Worm (Caenorhabditis elegans) whole organism, young adult: ENCODE measurements around the gene D1044.6.

Experiments used
- B0019.2 ChIP-seq: fragments of 200-800 bp; sonication (Bioruptor generic); conservative IDR thresholded peaks from 2 replicates; pipeline ENCODE4 v1.3.6; 2022; ENCODE audit warnings: missing genetic modification reagents, missing genetic modification characterization, missing compliant biosample characterization
- B0336.3 ChIP-seq: fragments of 200-800 bp; sonication (Bioruptor generic); IDR thresholded peaks from 2 replicates; pipeline ENCODE4 v1.3.6; 2022; ENCODE audit warnings: missing genetic modification characterization, missing compliant biosample characterization
- C17E4.6 ChIP-seq: fragments of 200-800 bp; sonication (Bioruptor generic); IDR thresholded peaks from 2 replicates; pipeline ENCODE4 v1.3.6; 2022; ENCODE audit warnings: missing genetic modification reagents, missing genetic modification characterization, missing compliant biosample characterization
- F37B4.10 ChIP-seq: fragments of 200-800 bp; sonication (Bioruptor generic); IDR thresholded peaks from 2 replicates; pipeline ENCODE4 v1.3.6; 2022; ENCODE audit warnings: missing genetic modification characterization, missing compliant biosample characterization
- F49E8.2 ChIP-seq: sonication (generic microtip); optimal IDR thresholded peaks from 3 replicates; lab custom pipeline; 2017; ENCODE audit warnings: missing genetic modification characterization, mild to moderate bottlenecking, missing compliant biosample characterization, antibody characterized with exemption, moderate library complexity; ENCODE audit not compliant: insufficient read depth
- F57C9.4 ChIP-seq: sonication (generic microtip); optimal IDR thresholded peaks from 2 replicates; lab custom pipeline; 2017; ENCODE audit warnings: mild to moderate bottlenecking, missing genetic modification characterization, missing compliant biosample characterization
- K12H6.12 ChIP-seq: fragments of 200-800 bp; sonication (Bioruptor generic); optimal IDR thresholded peaks from 2 replicates; lab custom pipeline; 2018; ENCODE audit warnings: mild to moderate bottlenecking, missing genetic modification characterization, missing compliant biosample characterization
- T07F8.4 ChIP-seq: sonication (generic microtip); optimal IDR thresholded peaks from 2 replicates; lab custom pipeline; 2016; ENCODE audit warnings: mild to moderate bottlenecking, missing genetic modification characterization, moderate library complexity, missing compliant biosample characterization
- Y79H2A.3 ChIP-seq: fragments of 200-800 bp; sonication (Bioruptor generic); conservative IDR thresholded peaks from 2 replicates; pipeline ENCODE4 v1.3.6; 2022; ENCODE audit warnings: missing genetic modification reagents, missing genetic modification characterization, missing compliant biosample characterization
- aptf-3 ChIP-seq: fragments of 200-800 bp; sonication (Bioruptor generic); IDR thresholded peaks from 2 replicates; pipeline ENCODE4 v1.3.6; 2022; ENCODE audit warnings: missing genetic modification characterization, missing compliant biosample characterization
- attf-3 ChIP-seq: fragments of 200-800 bp; sonication (Bioruptor generic); conservative IDR thresholded peaks from 2 replicates; pipeline ENCODE4 v1.3.6; 2022; ENCODE audit warnings: missing genetic modification reagents, missing genetic modification characterization, missing compliant biosample characterization
- attf-6 ChIP-seq: fragments of 200-800 bp; sonication (Bioruptor generic); IDR thresholded peaks from 2 replicates; pipeline ENCODE4 v1.3.6; 2022; ENCODE audit warnings: missing genetic modification reagents, missing genetic modification characterization, missing compliant biosample characterization
- ceh-58 ChIP-seq: fragments of 200-800 bp; sonication (Bioruptor generic); IDR thresholded peaks from 2 replicates; pipeline ENCODE4 v1.3.6; 2022; ENCODE audit warnings: missing genetic modification characterization, missing compliant biosample characterization
- die-1 ChIP-seq: sonication (generic microtip); optimal IDR thresholded peaks from 2 replicates; lab custom pipeline; 2016; ENCODE audit warnings: missing genotype, mild to moderate bottlenecking, missing genetic modification characterization, missing compliant biosample characterization
- dox-1 ChIP-seq: fragments of 200-800 bp; sonication (Bioruptor generic); IDR thresholded peaks from 2 replicates; pipeline ENCODE4 v1.3.6; 2022; ENCODE audit warnings: missing genetic modification reagents, missing genetic modification characterization, missing compliant biosample characterization
- dpff-1 ChIP-seq: sonication (generic microtip); optimal IDR thresholded peaks from 2 replicates; lab custom pipeline; 2017; ENCODE audit warnings: mild to moderate bottlenecking, missing genetic modification characterization, missing compliant biosample characterization
- dpl-1 ChIP-seq: fragments of 150-350 bp; optimal IDR thresholded peaks from 2 replicates; lab custom pipeline; 2014; ENCODE audit warnings: missing biosample characterization, missing genetic modification reagents, missing genetic modification characterization
- efl-1 ChIP-seq: fragments of 150-350 bp; optimal IDR thresholded peaks from 2 replicates; lab custom pipeline; 2014; ENCODE audit warnings: missing biosample characterization, missing genetic modification reagents, missing genetic modification characterization
- egrh-3 ChIP-seq: fragments of 200-800 bp; sonication (Bioruptor generic); IDR thresholded peaks from 2 replicates; pipeline ENCODE4 v1.3.6; 2022; ENCODE audit warnings: missing genetic modification reagents, missing genetic modification characterization, missing compliant biosample characterization
- fkh-3 ChIP-seq: sonication (generic microtip); optimal IDR thresholded peaks from 2 replicates; lab custom pipeline; 2016; ENCODE audit warnings: mild to moderate bottlenecking, missing genetic modification characterization, missing compliant biosample characterization
- him-1 ChIP-seq: sonication (generic microtip); optimal IDR thresholded peaks from 2 replicates; lab custom pipeline; 2016; ENCODE audit warnings: missing genotype, missing genetic modification reagents, missing genetic modification characterization, missing compliant biosample characterization
- hlh-26 ChIP-seq: fragments of 200-800 bp; sonication (Bioruptor generic); conservative IDR thresholded peaks from 2 replicates; pipeline ENCODE4 v1.3.6; 2022; ENCODE audit warnings: missing genetic modification reagents, missing genetic modification characterization, missing compliant biosample characterization
- hsf-1 ChIP-seq: fragments of 200-800 bp; sonication (Bioruptor generic); IDR thresholded peaks from 2 replicates; pipeline ENCODE4 v1.3.6; 2022; ENCODE audit warnings: missing genetic modification reagents, missing genetic modification characterization, missing compliant biosample characterization
- let-526 ChIP-seq: fragments of 200-800 bp; sonication (Bioruptor generic); IDR thresholded peaks from 2 replicates; pipeline ENCODE4 v1.3.6; 2022; ENCODE audit warnings: missing genetic modification reagents, missing genetic modification characterization, missing compliant biosample characterization
- lin-35 ChIP-seq, 3 experiments: fragments of 150-350 bp in 2 of 3; sonication (generic microtip) in 1 of 3; optimal IDR thresholded peaks; 2 replicates each; lab custom pipeline; 2014 to 2018; ENCODE audit warnings: missing biosample characterization in 3 of 3, missing genetic modification characterization in 3 of 3, missing genetic modification reagents in 3 of 3
- lin-54 ChIP-seq: fragments of 200-800 bp; sonication (Bioruptor generic); optimal IDR thresholded peaks from 2 replicates; lab custom pipeline; 2018; ENCODE audit warnings: mild to moderate bottlenecking, missing genetic modification characterization, missing compliant biosample characterization
- lsl-1 ChIP-seq: fragments of 200-800 bp; sonication (Bioruptor generic); optimal IDR thresholded peaks from 2 replicates; lab custom pipeline; 2018; ENCODE audit warnings: mild to moderate bottlenecking, missing genetic modification characterization, moderate library complexity, missing compliant biosample characterization
- madf-3 ChIP-seq: fragments of 200-800 bp; sonication (Bioruptor generic); IDR thresholded peaks from 2 replicates; pipeline ENCODE4 v1.3.6; 2022; ENCODE audit warnings: missing genetic modification reagents, missing genetic modification characterization, missing compliant biosample characterization
- madf-8 ChIP-seq: fragments of 200-800 bp; sonication (Bioruptor generic); conservative IDR thresholded peaks from 2 replicates; pipeline ENCODE4 v1.3.6; 2022; ENCODE audit warnings: missing genetic modification reagents, missing genetic modification characterization, missing compliant biosample characterization
- nfya-2 ChIP-seq: fragments of 200-800 bp; sonication (Bioruptor generic); IDR thresholded peaks from 2 replicates; pipeline ENCODE4 v1.3.6; 2022; ENCODE audit warnings: missing genetic modification reagents, missing genetic modification characterization, missing compliant biosample characterization
- nfyb-1 ChIP-seq: fragments of 200-800 bp; sonication (Bioruptor generic); IDR thresholded peaks from 2 replicates; pipeline ENCODE4 v1.3.6; 2022; ENCODE audit warnings: missing genetic modification reagents, missing genetic modification characterization, missing compliant biosample characterization
- nhr-120 ChIP-seq: fragments of 200-800 bp; sonication (Bioruptor generic); IDR thresholded peaks from 2 replicates; pipeline ENCODE4 v1.3.6; 2022; ENCODE audit warnings: missing genetic modification characterization, missing compliant biosample characterization
- pbrm-1 ChIP-seq: fragments of 200-800 bp; sonication (Bioruptor generic); IDR thresholded peaks from 2 replicates; pipeline ENCODE4 v1.3.6; 2022; ENCODE audit warnings: missing genetic modification reagents, missing genetic modification characterization, missing compliant biosample characterization
- repo-1 ChIP-seq: sonication (generic microtip); optimal IDR thresholded peaks from 2 replicates; lab custom pipeline; 2017; ENCODE audit warnings: mild to moderate bottlenecking, missing genetic modification characterization, missing compliant biosample characterization
- snpc-1.1 ChIP-seq: sonication (generic microtip); optimal IDR thresholded peaks from 2 replicates; lab custom pipeline; 2017; ENCODE audit warnings: missing genetic modification characterization, mild to moderate bottlenecking, missing compliant biosample characterization, antibody characterized with exemption, moderate library complexity, missing genotype, missing genetic modification reagents; ENCODE audit not compliant: insufficient read depth
- snpc-3.4 ChIP-seq: sonication (generic microtip); optimal IDR thresholded peaks from 2 replicates; lab custom pipeline; 2017; ENCODE audit warnings: missing genetic modification characterization, mild to moderate bottlenecking, missing compliant biosample characterization, antibody characterized with exemption, moderate library complexity, missing genotype, missing genetic modification reagents
- tbp1 ChIP-seq: fragments of 200-800 bp; sonication (Bioruptor generic); optimal IDR thresholded peaks from 2 replicates; lab custom pipeline; 2018; ENCODE audit warnings: mild to moderate bottlenecking, missing genetic modification characterization, missing compliant biosample characterization
- tlf-1 ChIP-seq: fragments of 200-800 bp; sonication (Bioruptor generic); optimal IDR thresholded peaks from 2 replicates; lab custom pipeline; 2018; ENCODE audit warnings: mild to moderate bottlenecking, missing genetic modification characterization, missing compliant biosample characterization
- ztf-26 ChIP-seq: sonication (generic microtip); optimal IDR thresholded peaks from 2 replicates; lab custom pipeline; 2017; ENCODE audit warnings: missing genetic modification characterization, missing compliant biosample characterization
- ztf-28 ChIP-seq: fragments of 200-800 bp; sonication (Bioruptor generic); IDR thresholded peaks from 2 replicates; pipeline ENCODE4 v1.3.6; 2022; ENCODE audit warnings: missing genetic modification reagents, missing genetic modification characterization, missing compliant biosample characterization
- ztf-6 ChIP-seq: fragments of 200-800 bp; sonication (Bioruptor generic); IDR thresholded peaks from 2 replicates; pipeline ENCODE4 v1.3.6; 2022; ENCODE audit warnings: missing genetic modification reagents, missing genetic modification characterization, missing compliant biosample characterization

Gene D1044.6

ce11 chrIII:5500732-5501131 is 42.2 kb downstream of the D1044.6 start:
- TF ChIP-seq ztf-6 (GFP tag; lab: Robert Waterston, UW) (no peak), F49E8.2 (tag; lab: Kevin White, UChicago) (no peak), F37B4.10 (GFP tag; lab: Robert Waterston, UW) (no peak), ztf-28 (GFP tag; lab: Robert Waterston, UW) (no peak), K12H6.12 (tag; lab: Kevin White, UChicago) (no peak), B0336.3 (GFP tag; lab: Robert Waterston, UW) (no peak), madf-3 (GFP tag; lab: Robert Waterston, UW) (no peak), fkh-3 (tag; lab: Kevin White, UChicago) (no peak), efl-1 (no peak), ztf-26 (tag; lab: Kevin White, UChicago) (no peak), nfya-2 (GFP tag; lab: Robert Waterston, UW) (no peak), Y79H2A.3 (GFP tag; lab: Robert Waterston, UW) (no peak), egrh-3 (GFP tag; lab: Robert Waterston, UW) (no peak), C17E4.6 (GFP tag; lab: Robert Waterston, UW) (no peak), snpc-1.1 (tag; lab: Kevin White, UChicago) (no peak), pbrm-1 (GFP tag; lab: Robert Waterston, UW) (no peak), dpff-1 (tag; lab: Kevin White, UChicago) (no peak)

ce11 chrIII:5499942-5500341 is 43.0 kb downstream of the D1044.6 start:
- TF ChIP-seq F57C9.4 (tag; lab: Kevin White, UChicago) (no peak), repo-1 (tag; lab: Kevin White, UChicago) (no peak), ceh-58 (GFP tag; lab: Robert Waterston, UW) (no peak)

ce11 chrIII:5498973-5499372 is 44.0 kb downstream of the D1044.6 start, which contains the start of gene R02F2.9:
Gene R02F2.9, plus strand, starts transcription at chrIII:5499190.
- no peak for TF ChIP-seq nfyb-1 (GFP tag; lab: Robert Waterston, UW)
- peak; percentile 27 for TF ChIP-seq him-1 (tag; lab: Kevin White, UChicago)
- no peak for TF ChIP-seq let-526
- TF ChIP-seq attf-3 (GFP tag; lab: Robert Waterston, UW): peak; percentile 95
- TF ChIP-seq efl-1: peak; percentile 44
- peak; percentile 60 for TF ChIP-seq lin-54 (GFP tag; lab: Kevin White, UChicago)
- peak in 1 of 3 experiments; percentile 78 for TF ChIP-seq lin-35 (GFP tag; optimal IDR thresholded peaks at IDR 0.05; lab: Kevin White, UChicago)
- TF ChIP-seq dpl-1: peak; percentile 35

ce11 chrIII:5495168-5495567 is 47.8 kb downstream of the D1044.6 start, which contains the start of gene R02F2.8:
Gene R02F2.8, minus strand, starts transcription at chrIII:5495268.
- no peak for TF ChIP-seq lsl-1 (GFP tag; lab: Kevin White, UChicago)
- TF ChIP-seq hsf-1 (GFP tag; lab: Robert Waterston, UW): no peak

- no peak for TF ChIP-seq attf-6
- no peak for TF ChIP-seq B0019.2 (GFP tag; lab: Robert Waterston, UW)
- no peak for TF ChIP-seq dox-1
- TF ChIP-seq tbp1 (GFP tag; lab: Kevin White, UChicago): no peak
- TF ChIP-seq hlh-26 (GFP tag; lab: Robert Waterston, UW): no peak
- TF ChIP-seq tlf-1 (GFP tag; lab: Kevin White, UChicago): no peak
- no peak for TF ChIP-seq nhr-120
- TF ChIP-seq die-1: no peak
- no peak for TF ChIP-seq madf-8
- no peak for TF ChIP-seq T07F8.4 (tag; lab: Kevin White, UChicago)
- TF ChIP-seq snpc-3.4 (tag; lab: Kevin White, UChicago): no peak
- no peak for TF ChIP-seq aptf-3 (GFP tag; lab: Robert Waterston, UW)
Observed at ce11 chrIII:5487087-5487603, 55.8 kb downstream of the D1044.6 start, which contains the start of gene osg-1. Gene osg-1, plus strand, starts transcription at chrIII:5487553.
